Worm (Caenorhabditis elegans) whole organism, L2 larva: ENCODE measurements around the gene algn-14.

ENCODE experiments used
- C34F6.9 ChIP-seq: fragments of 150-350 bp; optimal IDR thresholded peaks from 2 replicates; lab custom pipeline; 2014; ENCODE audit warnings: missing biosample characterization, missing genetic modification characterization
- F13H6.1 ChIP-seq: sonication (generic microtip); optimal IDR thresholded peaks from 2 replicates; lab custom pipeline; 2016; ENCODE audit warnings: missing genetic modification characterization, missing compliant biosample characterization
- Y55F3AM.14 ChIP-seq: fragments of 200-800 bp; sonication (Bioruptor generic); optimal IDR thresholded peaks from 2 replicates; lab custom pipeline; 2018; ENCODE audit warnings: mild to moderate bottlenecking, missing genetic modification characterization, missing compliant biosample characterization
- ZK546.5 ChIP-seq: sonication (generic microtip); optimal IDR thresholded peaks from 2 replicates; lab custom pipeline; 2017; ENCODE audit warnings: missing biosample characterization, missing genetic modification characterization
- alr-1 ChIP-seq: fragments of 150-350 bp; optimal IDR thresholded peaks from 2 replicates; lab custom pipeline; 2014; ENCODE audit warnings: missing biosample characterization, missing genetic modification characterization
- aly-2 ChIP-seq: fragments of 150-350 bp; optimal IDR thresholded peaks from 2 replicates; lab custom pipeline; 2014; ENCODE audit warnings: missing biosample characterization, missing genetic modification characterization
- blmp-1 ChIP-seq: sonication (generic microtip); optimal IDR thresholded peaks from 2 replicates; lab custom pipeline; 2017; ENCODE audit warnings: missing genetic modification characterization, mild to moderate bottlenecking, missing compliant biosample characterization, antibody characterized with exemption, moderate library complexity; ENCODE audit not compliant: insufficient read depth
- ceh-16 ChIP-seq: fragments of 150-350 bp; optimal IDR thresholded peaks from 2 replicates; lab custom pipeline; 2014; ENCODE audit warnings: missing biosample characterization, missing genetic modification characterization
- ceh-82 ChIP-seq: fragments of 150-350 bp; optimal IDR thresholded peaks from 2 replicates; lab custom pipeline; 2014; ENCODE audit warnings: missing biosample characterization, missing genetic modification characterization
- crh-2 ChIP-seq: sonication (generic microtip); optimal IDR thresholded peaks from 2 replicates; lab custom pipeline; 2017; ENCODE audit warnings: missing biosample characterization, missing genetic modification characterization
- dmd-4 ChIP-seq: sonication (generic microtip); optimal IDR thresholded peaks from 2 replicates; lab custom pipeline; 2017; ENCODE audit warnings: missing biosample characterization, missing genetic modification characterization
- elt-1 ChIP-seq: fragments of 150-350 bp; optimal IDR thresholded peaks from 2 replicates; lab custom pipeline; 2014; ENCODE audit warnings: missing biosample characterization, missing genetic modification characterization
- gmeb-1 ChIP-seq: fragments of 150-350 bp; optimal IDR thresholded peaks from 2 replicates; lab custom pipeline; 2014; ENCODE audit warnings: missing biosample characterization, missing genetic modification characterization
- lin-11 ChIP-seq: fragments of 150-350 bp; sonication (generic microtip); optimal IDR thresholded peaks from 2 replicates; lab custom pipeline; 2014; ENCODE audit warnings: missing biosample characterization, missing genetic modification characterization, inconsistent platforms, mixed read lengths
- lin-13 ChIP-seq: fragments of 150-350 bp; optimal IDR thresholded peaks from 2 replicates; lab custom pipeline; 2014; ENCODE audit warnings: missing biosample characterization, missing genetic modification reagents, missing genetic modification characterization
- lin-39 ChIP-seq: fragments of 150-350 bp; optimal IDR thresholded peaks from 2 replicates; lab custom pipeline; 2014; ENCODE audit warnings: missing biosample characterization, missing genetic modification reagents, missing genetic modification characterization
- lsy-2 ChIP-seq, 2 experiments: fragments of 150-350 bp in 1 of 2; sonication (generic microtip) in 1 of 2; optimal IDR thresholded peaks; 2 replicates each; lab custom pipeline; 2014 to 2017; ENCODE audit warnings: missing biosample characterization in 2 of 2, missing genetic modification characterization in 2 of 2
- mab-5 ChIP-seq: fragments of 150-350 bp; optimal IDR thresholded peaks from 2 replicates; lab custom pipeline; 2014; ENCODE audit warnings: missing biosample characterization, missing genetic modification characterization
- mdl-1 ChIP-seq, 2 experiments: fragments of 150-350 bp in 1 of 2; sonication (generic microtip) in 1 of 2; optimal IDR thresholded peaks; 2 replicates each; lab custom pipeline; 2017; ENCODE audit warnings: missing biosample characterization in 2 of 2, missing genetic modification characterization in 2 of 2
- nhr-10 ChIP-seq: sonication (generic microtip); optimal IDR thresholded peaks from 2 replicates; lab custom pipeline; 2017; ENCODE audit warnings: missing biosample characterization, missing genetic modification characterization
- nhr-11 ChIP-seq: fragments of 150-350 bp; optimal IDR thresholded peaks from 2 replicates; lab custom pipeline; 2014; ENCODE audit warnings: missing biosample characterization, missing genetic modification characterization
- nhr-12 ChIP-seq: fragments of 150-350 bp; optimal IDR thresholded peaks from 2 replicates; lab custom pipeline; 2014; ENCODE audit warnings: missing biosample characterization, missing genetic modification characterization
- nhr-129 ChIP-seq: fragments of 150-350 bp; optimal IDR thresholded peaks from 2 replicates; lab custom pipeline; 2014; ENCODE audit warnings: missing biosample characterization, missing genetic modification characterization
- nhr-237 ChIP-seq: fragments of 150-350 bp; optimal IDR thresholded peaks from 2 replicates; lab custom pipeline; 2014; ENCODE audit warnings: missing biosample characterization, missing genetic modification characterization
- nhr-25 ChIP-seq: fragments of 150-350 bp; sonication (generic microtip); optimal IDR thresholded peaks from 3 replicates; lab custom pipeline; 2014; ENCODE audit warnings: missing biosample characterization, missing genetic modification characterization
- nhr-6 ChIP-seq: fragments of 150-350 bp; optimal IDR thresholded peaks from 2 replicates; lab custom pipeline; 2014; ENCODE audit warnings: missing biosample characterization, missing genetic modification characterization
- nhr-77 ChIP-seq: fragments of 150-350 bp; optimal IDR thresholded peaks from 2 replicates; lab custom pipeline; 2014; ENCODE audit warnings: missing biosample characterization, missing genetic modification characterization
- peb-1 ChIP-seq: fragments of 150-350 bp; optimal IDR thresholded peaks from 2 replicates; lab custom pipeline; 2014; ENCODE audit warnings: missing biosample characterization, missing genetic modification characterization
- sma-3 ChIP-seq: sonication (generic microtip); optimal IDR thresholded peaks from 2 replicates; lab custom pipeline; 2016; ENCODE audit warnings: missing genetic modification reagents, missing genetic modification characterization, missing compliant biosample characterization
- snpc-4 ChIP-seq: fragments of 150-350 bp; optimal IDR thresholded peaks from 2 replicates; lab custom pipeline; 2014; ENCODE audit warnings: missing biosample characterization, missing genetic modification characterization
- unc-39 ChIP-seq: fragments of 150-350 bp; optimal IDR thresholded peaks from 2 replicates; lab custom pipeline; 2014; ENCODE audit warnings: missing biosample characterization, missing genetic modification characterization
- unc-55 ChIP-seq: fragments of 150-350 bp; sonication (generic microtip); optimal IDR thresholded peaks from 3 replicates; lab custom pipeline; 2014; ENCODE audit warnings: missing biosample characterization, missing genetic modification reagents, missing genetic modification characterization
- unc-62 ChIP-seq: fragments of 150-350 bp; optimal IDR thresholded peaks from 2 replicates; lab custom pipeline; 2014; ENCODE audit warnings: missing biosample characterization, missing genetic modification reagents, missing genetic modification characterization
- ztf-1 ChIP-seq: fragments of 200-800 bp; sonication (Bioruptor generic); conservative IDR thresholded peaks from 2 replicates; pipeline ENCODE4 v1.3.6; 2022; ENCODE audit warnings: missing genetic modification characterization, missing compliant biosample characterization
- ztf-11 ChIP-seq: sonication (generic microtip); optimal IDR thresholded peaks from 2 replicates; lab custom pipeline; 2017; ENCODE audit warnings: missing biosample characterization, missing genetic modification characterization
- ztf-4 ChIP-seq: fragments of 150-350 bp; optimal IDR thresholded peaks from 2 replicates; lab custom pipeline; 2014; ENCODE audit warnings: missing biosample characterization, missing genetic modification characterization

Gene algn-14

DNA sequence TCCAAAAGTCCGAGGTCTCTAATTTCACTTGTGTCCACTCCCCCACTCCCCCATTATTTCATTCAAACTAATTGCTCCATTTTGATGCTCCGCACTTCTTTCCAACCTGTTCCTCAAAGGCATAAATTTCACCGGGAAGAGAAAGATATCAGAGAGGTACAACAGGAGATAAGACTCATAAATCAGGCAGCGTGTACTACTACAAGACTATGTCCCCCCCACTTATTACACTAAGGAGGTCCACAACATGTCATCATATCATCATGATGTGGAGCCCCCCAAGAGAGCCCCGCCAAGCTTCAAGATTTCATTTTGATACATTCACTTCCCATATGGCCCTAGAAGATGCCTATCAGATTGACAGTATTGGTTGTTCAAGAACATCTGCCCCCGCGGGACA, 37.8 kb downstream of the algn-14 start:
- TF ChIP-seq mab-5 (no peak), elt-1 (tag; lab: Kevin White, UChicago) (no peak), alr-1 (tag; lab: Kevin White, UChicago) (no peak), Y55F3AM.14 (GFP tag; lab: Kevin White, UChicago) (no peak), peb-1 (tag; lab: Kevin White, UChicago) (no peak), mdl-1 (tag; optimal IDR thresholded peaks at IDR 0.05; lab: Kevin White, UChicago) (no peak), nhr-129 (no peak), blmp-1 (no peak)
- TF ChIP-seq, all 48 proteins: peak for 0

DNA sequence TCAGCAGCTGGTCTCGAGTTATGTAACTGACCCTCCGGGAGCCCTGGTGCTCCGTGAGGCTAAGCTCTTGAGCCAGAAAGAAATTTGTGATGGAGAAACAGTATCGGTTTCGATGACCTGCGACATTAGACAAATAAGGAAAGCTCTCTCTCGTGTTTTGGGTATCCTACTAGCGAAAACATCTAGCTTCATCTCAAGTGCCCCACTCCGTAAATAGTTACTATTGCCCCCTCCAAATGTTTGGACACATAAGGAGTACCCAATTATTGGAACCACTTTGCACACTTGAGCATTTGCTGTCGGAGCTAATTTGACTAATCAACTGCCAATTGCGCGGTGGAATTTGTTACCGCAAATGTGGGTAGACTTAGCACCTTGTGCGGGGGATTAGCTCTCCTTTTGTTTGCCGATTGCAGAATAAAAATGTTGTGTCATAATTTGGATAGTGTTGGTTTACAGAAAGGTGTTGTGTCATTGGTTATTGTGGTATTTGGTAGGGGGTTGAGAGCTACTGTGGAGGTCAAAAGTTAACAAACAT, 39.1 kb downstream of the algn-14 start:
- TF ChIP-seq nhr-129 (no peak), mdl-1 (tag; optimal IDR thresholded peaks at IDR 0.05; lab: Kevin White, UChicago) (no peak), unc-55 (GFP tag; lab: Kevin White, UChicago) (no peak), nhr-6 (tag; lab: Kevin White, UChicago) (no peak), nhr-77 (no peak), unc-39 (tag; lab: Kevin White, UChicago) (no peak), ztf-4 (tag; lab: Kevin White, UChicago) (no peak), ceh-82 (tag; lab: Kevin White, UChicago) (no peak), ztf-1 (GFP tag; lab: Robert Waterston, UW) (no peak), lsy-2 (tag; optimal IDR thresholded peaks at IDR 0.05; lab: Kevin White, UChicago) (no peak), lin-11 (no peak), C34F6.9 (no peak), blmp-1 (no peak), crh-2 (tag; lab: Kevin White, UChicago) (no peak), peb-1 (tag; lab: Kevin White, UChicago) (no peak), nhr-12 (tag; lab: Kevin White, UChicago) (no peak), F13H6.1 (tag; lab: Kevin White, UChicago) (no peak), aly-2 (tag; lab: Kevin White, UChicago) (no peak)

DNA sequence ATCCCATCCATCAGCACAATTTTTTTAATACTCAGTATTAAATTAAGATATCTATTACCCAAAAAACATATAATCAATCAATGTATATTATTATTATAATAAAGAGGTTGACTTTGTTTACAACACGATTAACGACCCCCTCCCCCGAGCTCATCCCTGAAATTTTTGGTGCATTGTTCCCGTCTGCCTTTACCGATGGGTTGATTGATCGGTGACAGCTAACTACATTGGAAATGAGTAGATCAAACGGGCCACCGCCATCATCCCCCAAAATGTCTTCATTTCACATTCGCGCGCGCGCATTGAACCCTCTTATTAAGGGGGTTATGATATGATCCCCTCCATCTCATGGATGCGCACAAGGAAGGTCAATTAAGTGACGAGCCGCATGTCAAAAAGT, 43.4 kb downstream of the algn-14 start:
- no peak for TF ChIP-seq C34F6.9
- no peak for TF ChIP-seq nhr-10 (tag; lab: Kevin White, UChicago)
- TF ChIP-seq nhr-25 (tag; lab: Kevin White, UChicago), result no peak
- no peak for TF ChIP-seq lin-13 (GFP tag; lab: Kevin White, UChicago)
- no peak for TF ChIP-seq dmd-4
- TF ChIP-seq blmp-1, result no peak
- no peak for TF ChIP-seq nhr-12 (tag; lab: Kevin White, UChicago)
- no peak for TF ChIP-seq ZK546.5
- TF ChIP-seq nhr-11 (tag; lab: Kevin White, UChicago), result no peak
- no peak for TF ChIP-seq unc-62 (GFP tag; lab: Kevin White, UChicago)
- TF ChIP-seq nhr-237 (tag; lab: Kevin White, UChicago), result no peak
- TF ChIP-seq ceh-82 (tag; lab: Kevin White, UChicago), result no peak
- no peak for TF ChIP-seq F13H6.1 (tag; lab: Kevin White, UChicago)
- no peak for TF ChIP-seq sma-3 (GFP tag; lab: Kevin White, UChicago)
- no peak for TF ChIP-seq nhr-6 (tag; lab: Kevin White, UChicago)
- no peak for TF ChIP-seq ztf-1 (GFP tag; lab: Robert Waterston, UW)
- no peak for TF ChIP-seq lin-11

DNA sequence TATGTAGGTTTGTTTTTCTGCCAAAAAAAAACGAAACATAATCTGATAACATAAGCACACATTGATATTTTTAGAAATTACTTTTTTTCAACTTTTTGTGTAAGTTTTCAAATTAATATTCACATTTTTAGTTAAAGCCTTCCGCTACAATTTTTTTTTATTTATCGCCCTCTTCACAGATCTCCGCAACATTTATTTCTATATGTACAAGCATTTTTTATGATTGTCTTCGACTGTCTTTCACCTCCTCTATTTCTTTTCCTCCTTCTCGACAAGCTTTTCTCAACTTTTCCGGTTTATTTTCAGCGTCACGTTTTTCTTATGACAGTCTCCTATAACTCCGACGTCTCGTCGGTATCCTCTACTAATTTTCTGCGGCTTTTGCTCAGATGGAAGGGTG, 47.3 kb downstream of the algn-14 start, which contains the start of gene best-20:
Gene best-20 (plus strand): TSS at position 301 of the 400 bp plus-strand sequence.
- TF ChIP-seq alr-1 (tag; lab: Kevin White, UChicago), result no peak
- TF ChIP-seq gmeb-1 (tag; lab: Kevin White, UChicago), result no peak
- TF ChIP-seq nhr-10 (tag; lab: Kevin White, UChicago), result no peak
- no peak for TF ChIP-seq ceh-16 (tag; lab: Kevin White, UChicago)
- TF ChIP-seq snpc-4, result no peak
- TF ChIP-seq lin-39 (tag; lab: Kevin White, UChicago), result no peak
- no peak for TF ChIP-seq crh-2 (tag; lab: Kevin White, UChicago)
- TF ChIP-seq ztf-11 (tag; lab: Kevin White, UChicago), result no peak
- no peak for TF ChIP-seq dmd-4
- no peak for TF ChIP-seq Y55F3AM.14 (GFP tag; lab: Kevin White, UChicago)
- TF ChIP-seq mdl-1 (tag; optimal IDR thresholded peaks at IDR 0.05; lab: Kevin White, UChicago), result no peak
- no peak for TF ChIP-seq nhr-11 (tag; lab: Kevin White, UChicago)
